Worm (Caenorhabditis elegans) whole organism, mixed stage, embryonic: Measurements from ENCODE around the gene srbc-37.

Experiments used
- elt-3 ChIP-seq: fragments of 150-350 bp; optimal IDR thresholded peaks from 2 replicates; lab custom pipeline; 2014; ENCODE audit warnings: missing biosample characterization, missing genetic modification characterization
- nhr-12 ChIP-seq: fragments of 150-350 bp; optimal IDR thresholded peaks from 2 replicates; lab custom pipeline; 2014; ENCODE audit warnings: missing biosample characterization, missing genetic modification characterization
- unc-39 ChIP-seq: fragments of 150-350 bp; optimal IDR thresholded peaks from 2 replicates; lab custom pipeline; 2014; ENCODE audit warnings: missing biosample characterization, missing genetic modification characterization

DNA sequence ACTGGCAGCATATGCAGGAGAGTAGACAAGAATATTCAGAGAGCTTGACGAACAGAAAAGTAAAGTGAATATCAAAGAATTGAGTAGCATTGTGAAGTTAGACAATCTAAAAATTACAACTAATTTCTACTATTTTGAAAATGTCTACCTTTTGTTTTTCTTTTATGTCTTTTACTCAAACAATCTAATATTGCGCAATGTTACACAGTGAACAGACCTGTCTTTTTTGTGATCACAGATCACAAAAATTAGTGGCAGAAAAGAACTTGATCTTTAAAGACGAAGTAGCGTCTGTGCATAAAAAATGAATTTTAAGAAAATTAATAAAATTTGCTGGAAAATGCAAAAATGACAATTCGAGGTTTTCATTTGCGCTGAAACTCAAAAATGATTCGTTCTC, 3.3 kb upstream of the srbc-37 start:
- TF ChIP-seq elt-3 (tag; lab: Kevin White, UChicago) (no peak), nhr-12 (tag; lab: Kevin White, UChicago) (no peak), unc-39 (tag; lab: Kevin White, UChicago) (no peak)
